Worm (Caenorhabditis elegans) whole organism, L4 larva: ENCODE measurements around the gene T07E3.4.
A peak's percentile ranks its signal among the peaks of the same experiment; 100 is the strongest.

Experiments
- D1046.2 ChIP-seq: fragments of 200-800 bp; sonication (Bioruptor generic); IDR thresholded peaks from 2 replicates; pipeline ENCODE4 v1.3.6; 2022; ENCODE audit warnings: missing genetic modification characterization, missing compliant biosample characterization
- F10B5.3 ChIP-seq: sonication (generic microtip); optimal IDR thresholded peaks from 2 replicates; lab custom pipeline; 2016; ENCODE audit warnings: mild to moderate bottlenecking, missing genetic modification characterization, missing compliant biosample characterization
- F37D6.2 ChIP-seq: sonication (generic microtip); optimal IDR thresholded peaks from 2 replicates; lab custom pipeline; 2016; ENCODE audit warnings: mild to moderate bottlenecking, missing genetic modification characterization, missing compliant biosample characterization
- F44E2.7 ChIP-seq: fragments of 200-800 bp; sonication (Bioruptor generic); IDR thresholded peaks from 2 replicates; pipeline ENCODE4 v2.1.2; 2022; ENCODE audit warnings: missing genetic modification characterization, missing compliant biosample characterization
- Y105C5A.15 ChIP-seq: fragments of 200-800 bp; sonication (Bioruptor generic); IDR thresholded peaks from 2 replicates; pipeline ENCODE4 v1.3.6; 2022; ENCODE audit warnings: missing genetic modification characterization, missing compliant biosample characterization
- Y48G9A.11 ChIP-seq: fragments of 200-800 bp; sonication (Bioruptor generic); IDR thresholded peaks from 2 replicates; pipeline ENCODE4 v1.3.6; 2022; ENCODE audit warnings: missing genetic modification reagents, missing genetic modification characterization, missing compliant biosample characterization
- Y75B8A.6 ChIP-seq: fragments of 200-800 bp; sonication (Bioruptor generic); IDR thresholded peaks from 2 replicates; pipeline ENCODE4 v1.3.6; 2022; ENCODE audit warnings: missing genetic modification reagents, missing genetic modification characterization, missing compliant biosample characterization
- ZK337.2 ChIP-seq: fragments of 200-800 bp; sonication (Bioruptor generic); IDR thresholded peaks from 2 replicates; pipeline ENCODE4 v1.3.6; 2022; ENCODE audit warnings: missing genetic modification reagents, missing genetic modification characterization, missing compliant biosample characterization
- aha-1 ChIP-seq: fragments of 150-350 bp; peaks from one replicate; lab custom pipeline; 2014; ENCODE audit warnings: missing biosample characterization, missing genetic modification characterization
- ama-1 ChIP-seq: fragments of 150-350 bp; optimal IDR thresholded peaks from 2 replicates; lab custom pipeline; 2014; ENCODE audit warnings: inconsistent platforms, mixed read lengths
- arid-1 ChIP-seq: fragments of 200-800 bp; sonication (Bioruptor generic); conservative IDR thresholded peaks from 2 replicates; pipeline ENCODE4 v1.3.6; 2022; ENCODE audit warnings: missing genetic modification reagents, missing genetic modification characterization, missing compliant biosample characterization
- ceh-62 ChIP-seq: sonication (generic microtip); optimal IDR thresholded peaks from 2 replicates; lab custom pipeline; 2017; ENCODE audit warnings: missing biosample characterization, missing genetic modification characterization
- ces-1 ChIP-seq: fragments of 150-350 bp; sonication (generic microtip); optimal IDR thresholded peaks from 4 replicates; lab custom pipeline; 2014; ENCODE audit warnings: missing biosample characterization, missing genetic modification reagents, missing genetic modification characterization
- ctbp-1 ChIP-seq: fragments of 200-800 bp; sonication (Bioruptor generic); IDR thresholded peaks from 2 replicates; pipeline ENCODE4 v1.3.6; 2022; ENCODE audit warnings: missing genetic modification reagents, missing genetic modification characterization, missing compliant biosample characterization
- daf-12 ChIP-seq: fragments of 150-350 bp; optimal IDR thresholded peaks from 2 replicates; lab custom pipeline; 2014; ENCODE audit warnings: missing biosample characterization, missing genetic modification reagents, missing genetic modification characterization
- daf-16 ChIP-seq, 3 experiments: sonication (generic microtip); optimal IDR thresholded peaks; 2 replicates each; lab custom pipeline; 2016 to 2017; ENCODE audit warnings: missing genetic modification characterization in 3 of 3, missing genetic modification reagents in 3 of 3, mild to moderate bottlenecking in 2 of 3, missing compliant biosample characterization in 2 of 3, missing biosample characterization in 1 of 3, moderate library complexity in 1 of 3
- daf-19 ChIP-seq: fragments of 200-800 bp; sonication (Bioruptor generic); conservative IDR thresholded peaks from 2 replicates; pipeline ENCODE4 v1.3.6; 2022; ENCODE audit warnings: missing genetic modification characterization, missing compliant biosample characterization
- dmd-6 ChIP-seq: fragments of 200-800 bp; sonication (Bioruptor generic); IDR thresholded peaks from 2 replicates; pipeline ENCODE4 v1.3.6; 2022; ENCODE audit warnings: missing genetic modification reagents, missing genetic modification characterization, missing compliant biosample characterization
- dmd-8 ChIP-seq: fragments of 200-800 bp; sonication (Bioruptor generic); IDR thresholded peaks from 2 replicates; pipeline ENCODE4 v1.3.6; 2022; ENCODE audit warnings: missing genetic modification characterization, missing compliant biosample characterization
- dmd-9 ChIP-seq: fragments of 200-800 bp; sonication (Bioruptor generic); IDR thresholded peaks from 2 replicates; pipeline ENCODE4 v1.3.6; 2022; ENCODE audit warnings: missing genetic modification reagents, missing genetic modification characterization, missing compliant biosample characterization
- duxl-1 ChIP-seq: sonication (generic microtip); optimal IDR thresholded peaks from 2 replicates; lab custom pipeline; 2016; ENCODE audit warnings: mild to moderate bottlenecking, missing genetic modification characterization, moderate library complexity, missing compliant biosample characterization; ENCODE audit not compliant: poor library complexity
- dve-1 ChIP-seq: sonication (generic microtip); optimal IDR thresholded peaks from 2 replicates; lab custom pipeline; 2017; ENCODE audit warnings: antibody characterized with exemption, mild to moderate bottlenecking, missing genetic modification characterization, missing compliant biosample characterization; ENCODE audit not compliant: insufficient read depth
- egl-43 ChIP-seq: fragments of 200-800 bp; sonication (Bioruptor generic); IDR thresholded peaks from 2 replicates; pipeline ENCODE4 v1.3.6; 2022; ENCODE audit warnings: missing genetic modification reagents, missing genetic modification characterization, missing compliant biosample characterization
- fos-1 ChIP-seq: fragments of 150-350 bp; optimal IDR thresholded peaks from 2 replicates; lab custom pipeline; 2014; ENCODE audit warnings: missing biosample characterization, missing genetic modification characterization
- hlh-11 ChIP-seq: fragments of 200-800 bp; sonication (Bioruptor generic); optimal IDR thresholded peaks from 2 replicates; lab custom pipeline; 2018; ENCODE audit warnings: mild to moderate bottlenecking, missing genetic modification characterization, missing compliant biosample characterization
- hlh-30 ChIP-seq: sonication (generic microtip); optimal IDR thresholded peaks from 2 replicates; lab custom pipeline; 2017; ENCODE audit warnings: antibody characterized with exemption, mild to moderate bottlenecking, missing genetic modification characterization, missing compliant biosample characterization; ENCODE audit not compliant: insufficient read depth
- jun-1 ChIP-seq: fragments of 150-350 bp; optimal IDR thresholded peaks from 2 replicates; lab custom pipeline; 2014; ENCODE audit warnings: missing biosample characterization, missing genetic modification reagents, missing genetic modification characterization
- lim-7 ChIP-seq: fragments of 200-800 bp; sonication (Bioruptor generic); IDR thresholded peaks from 2 replicates; pipeline ENCODE4 v1.3.6; 2022; ENCODE audit warnings: missing genetic modification characterization, missing compliant biosample characterization
- lin-13 ChIP-seq: fragments of 150-350 bp; optimal IDR thresholded peaks from 2 replicates; lab custom pipeline; 2014; ENCODE audit warnings: missing biosample characterization, missing genetic modification reagents, missing genetic modification characterization
- lin-15B ChIP-seq: fragments of 150-350 bp; sonication (generic microtip); optimal IDR thresholded peaks from 3 replicates; lab custom pipeline; 2014; ENCODE audit warnings: missing biosample characterization, missing genetic modification characterization
- lin-38 ChIP-seq: fragments of 200-800 bp; sonication (Bioruptor generic); IDR thresholded peaks from 2 replicates; pipeline ENCODE4 v1.3.6; 2022; ENCODE audit warnings: missing genetic modification reagents, missing genetic modification characterization, missing compliant biosample characterization
- lin-39 ChIP-seq: fragments of 150-350 bp; optimal IDR thresholded peaks from 2 replicates; lab custom pipeline; 2014; ENCODE audit warnings: missing biosample characterization, missing genetic modification reagents, missing genetic modification characterization
- mdt-29 ChIP-seq: fragments of 200-800 bp; sonication (Bioruptor generic); IDR thresholded peaks from 2 replicates; pipeline ENCODE4 v1.3.6; 2022; ENCODE audit warnings: missing genetic modification reagents, missing genetic modification characterization, missing compliant biosample characterization
- nhr-10 ChIP-seq: fragments of 150-350 bp; optimal IDR thresholded peaks from 2 replicates; lab custom pipeline; 2014; ENCODE audit warnings: missing biosample characterization, missing genetic modification characterization
- nhr-11 ChIP-seq: fragments of 150-350 bp; optimal IDR thresholded peaks from 2 replicates; lab custom pipeline; 2014; ENCODE audit warnings: missing biosample characterization, missing genetic modification characterization
- nhr-237 ChIP-seq: sonication (generic microtip); optimal IDR thresholded peaks from 2 replicates; lab custom pipeline; 2017; ENCODE audit warnings: missing biosample characterization, missing genetic modification characterization
- nhr-25 ChIP-seq: sonication (generic microtip); optimal IDR thresholded peaks from 2 replicates; lab custom pipeline; 2017; ENCODE audit warnings: missing genetic modification characterization, mild to moderate bottlenecking, missing compliant biosample characterization, antibody characterized with exemption, moderate library complexity, borderline replicate concordance; ENCODE audit not compliant: insufficient read depth
- nhr-28 ChIP-seq: fragments of 150-350 bp; optimal IDR thresholded peaks from 2 replicates; lab custom pipeline; 2014; ENCODE audit warnings: missing biosample characterization, missing genetic modification characterization
- nhr-41 ChIP-seq: fragments of 200-800 bp; sonication (Bioruptor generic); IDR thresholded peaks from 2 replicates; pipeline ENCODE4 v1.3.6; 2022; ENCODE audit warnings: missing genetic modification reagents, missing genetic modification characterization, missing compliant biosample characterization
- nhr-6 ChIP-seq: fragments of 150-350 bp; optimal IDR thresholded peaks from 2 replicates; lab custom pipeline; 2014; ENCODE audit warnings: missing biosample characterization, missing genetic modification characterization
- saeg-2 ChIP-seq: fragments of 200-800 bp; sonication (Bioruptor generic); IDR thresholded peaks from 2 replicates; pipeline ENCODE4 v1.3.6; 2022; ENCODE audit warnings: missing genetic modification reagents, missing genetic modification characterization, missing compliant biosample characterization
- skn-1 ChIP-seq: fragments of 150-350 bp; optimal IDR thresholded peaks from 2 replicates; lab custom pipeline; 2014; ENCODE audit warnings: missing biosample characterization, missing genetic modification characterization
- snpc-1.2 ChIP-seq: fragments of 200-800 bp; sonication (Bioruptor generic); IDR thresholded peaks from 2 replicates; pipeline ENCODE4 v1.3.6; 2022; ENCODE audit warnings: missing genetic modification reagents, missing genetic modification characterization, missing compliant biosample characterization
- spr-1 ChIP-seq: sonication (generic microtip); optimal IDR thresholded peaks from 2 replicates; lab custom pipeline; 2016; ENCODE audit warnings: mild to moderate bottlenecking, missing genetic modification characterization, missing compliant biosample characterization
- unc-130 ChIP-seq: sonication (generic microtip); optimal IDR thresholded peaks from 2 replicates; lab custom pipeline; 2016; ENCODE audit warnings: missing genetic modification reagents, missing genetic modification characterization, missing compliant biosample characterization
- vab-7 ChIP-seq: fragments of 200-800 bp; sonication (Bioruptor generic); IDR thresholded peaks from 2 replicates; pipeline ENCODE4 v1.3.6; 2022; ENCODE audit warnings: missing genetic modification reagents, missing genetic modification characterization, missing compliant biosample characterization
- zfp-2 ChIP-seq: sonication (generic microtip); optimal IDR thresholded peaks from 2 replicates; lab custom pipeline; 2016; ENCODE audit warnings: mild to moderate bottlenecking, missing genetic modification characterization, missing compliant biosample characterization
- zfp-3 ChIP-seq: fragments of 200-800 bp; sonication (Bioruptor generic); conservative IDR thresholded peaks from 2 replicates; pipeline ENCODE4 v1.3.6; 2022; ENCODE audit warnings: missing genetic modification reagents, missing genetic modification characterization, missing compliant biosample characterization
- zip-2 ChIP-seq: fragments of 150-350 bp; optimal IDR thresholded peaks from 2 replicates; lab custom pipeline; 2014; ENCODE audit warnings: missing biosample characterization, missing genetic modification characterization
- ztf-11 ChIP-seq: fragments of 150-350 bp; optimal IDR thresholded peaks from 2 replicates; lab custom pipeline; 2014; ENCODE audit warnings: missing biosample characterization, missing genetic modification characterization
- ztf-7 ChIP-seq: fragments of 150-350 bp; optimal IDR thresholded peaks from 2 replicates; lab custom pipeline; 2014; ENCODE audit warnings: missing biosample characterization, missing genetic modification characterization

Gene T07E3.4

DNA sequence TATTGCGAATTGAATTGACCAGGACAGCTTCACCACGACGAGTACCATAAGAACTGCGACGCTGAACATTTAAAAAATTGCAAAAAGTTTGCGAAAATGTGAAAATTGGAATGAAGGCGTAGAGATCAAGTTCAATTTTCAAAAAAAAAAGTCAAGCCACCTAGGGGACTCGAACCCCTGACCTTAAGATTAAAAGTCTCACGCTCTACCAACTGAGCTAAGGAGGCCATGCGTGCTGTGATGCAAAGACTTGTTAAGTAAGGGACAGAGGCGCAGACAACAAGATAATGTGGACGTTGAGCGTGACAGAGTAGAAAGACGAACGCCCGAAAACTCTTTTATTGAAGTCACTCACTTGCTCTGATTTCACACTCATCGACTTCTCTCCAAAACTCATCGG is 10.2 kb upstream of the T07E3.4 start (continued):
- TF ChIP-seq lin-38 (peak; percentile 87), daf-12 (tag; lab: Kevin White, UChicago) (no peak), mdt-29 (GFP tag; lab: Robert Waterston, UW) (peak; percentile 66; the same call in 1 of the 2 replicates), Y48G9A.11 (GFP tag; lab: Robert Waterston, UW) (peak; percentile 80), ceh-62 (tag; lab: Kevin White, UChicago) (no peak), lim-7 (GFP tag; lab: Robert Waterston, UW) (peak; percentile 96), nhr-237 (no peak), fos-1 (tag; lab: Kevin White, UChicago) (no peak), snpc-1.2 (GFP tag; lab: Robert Waterston, UW) (peak; percentile 79), nhr-11 (tag; lab: Kevin White, UChicago) (peak; percentile 1), ztf-11 (no peak), unc-130 (GFP tag; lab: Kevin White, UChicago) (peak; percentile 51), Y105C5A.15 (GFP tag; lab: Robert Waterston, UW) (0 out of 2 replicates have a peak, but pooled peaks have one; percentile 65), spr-1 (tag; lab: Kevin White, UChicago) (peak; percentile 33), D1046.2 (GFP tag; lab: Robert Waterston, UW) (0 out of 2 replicates have a peak, but pooled peaks have one; percentile 69), hlh-11 (tag; lab: Kevin White, UChicago) (no peak), jun-1 (tag; lab: Kevin White, UChicago) (no peak), dmd-8 (GFP tag; lab: Robert Waterston, UW) (peak; percentile 95), Y75B8A.6 (GFP tag; lab: Robert Waterston, UW) (no peak), egl-43 (GFP tag; lab: Robert Waterston, UW) (no peak; the same call in 1 of the 2 replicates), nhr-10 (tag; lab: Kevin White, UChicago) (no peak), ama-1 (lab: Kevin White, UChicago) (peak; percentile 14), ctbp-1 (GFP tag; lab: Robert Waterston, UW) (peak; percentile 85), ZK337.2 (0 out of 2 replicates have a peak, but pooled peaks have one; percentile 58), hlh-30 (tag; lab: Kevin White, UChicago) (peak; percentile 64), lin-15B (tag; lab: Kevin White, UChicago) (no peak), F37D6.2 (tag; lab: Kevin White, UChicago) (no peak), duxl-1 (tag; lab: Kevin White, UChicago) (no peak), nhr-25 (tag; lab: Kevin White, UChicago) (no peak), zfp-3 (GFP tag; lab: Robert Waterston, UW) (peak; percentile 51; the same call in 1 of the 2 replicates), dve-1 (tag; lab: Kevin White, UChicago) (peak; percentile 60), saeg-2 (GFP tag; lab: Robert Waterston, UW) (0 out of 2 replicates have a peak, but pooled peaks have one; percentile 22), dmd-9 (GFP tag; lab: Robert Waterston, UW) (peak; percentile 63; the same call in 1 of the 2 replicates), lin-13 (GFP tag; lab: Kevin White, UChicago) (peak; percentile 73), F10B5.3 (peak; percentile 48), F44E2.7 (GFP tag; lab: Robert Waterston, UW) (peak; percentile 75; the same call in 1 of the 2 replicates), daf-16 (GFP tag; optimal IDR thresholded peaks at IDR 0.05; lab: Kevin White, UChicago) (peak in 1 of 2 experiments; percentile 72), daf-16 (tag; optimal IDR thresholded peaks at IDR 0.05; lab: Kevin White, UChicago) (peak; percentile 36), nhr-6 (tag; lab: Kevin White, UChicago) (peak; percentile 49), dmd-6 (GFP tag; lab: Robert Waterston, UW) (peak; percentile 65), vab-7 (GFP tag; lab: Robert Waterston, UW) (peak; percentile 94), aha-1 (tag; lab: Kevin White, UChicago) (peak; percentile 85), arid-1 (GFP tag; lab: Robert Waterston, UW) (peak; percentile 84), zfp-2 (tag; lab: Kevin White, UChicago) (peak; percentile 1), zip-2 (tag; lab: Kevin White, UChicago) (no peak), ces-1 (GFP tag; lab: Kevin White, UChicago) (no peak), skn-1 (tag; lab: Kevin White, UChicago) (no peak), ztf-7 (tag; lab: Kevin White, UChicago) (peak; percentile 51), daf-19 (GFP tag; lab: Robert Waterston, UW) (peak; percentile 80), nhr-28 (tag; lab: Kevin White, UChicago) (peak; percentile 16), nhr-41 (GFP tag; lab: Robert Waterston, UW) (peak; percentile 91), lin-39 (no peak)
